Worm (Caenorhabditis elegans): ENCODE data around the gene T05B11.4.

DNA sequence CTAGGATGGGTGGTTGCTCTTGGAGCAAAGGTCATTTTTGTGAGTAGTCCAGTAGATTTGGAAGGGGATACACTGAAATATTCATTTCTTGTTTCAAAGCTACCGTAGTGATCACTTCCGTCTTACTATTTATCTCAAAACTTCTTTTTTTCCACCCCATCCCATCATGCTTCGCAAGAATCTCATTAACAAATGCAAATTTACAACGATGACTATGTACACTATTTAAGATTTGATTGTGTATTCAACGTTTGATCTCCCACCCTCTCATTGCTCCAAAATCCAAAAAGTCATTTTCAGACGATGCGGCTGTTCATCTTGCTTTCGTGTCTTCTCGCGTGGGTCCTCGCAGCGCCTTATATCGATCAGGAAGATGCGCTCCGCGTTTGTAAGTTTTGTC lies 38.6 kb upstream of the T05B11.4 start, which contains the start of gene flp-21:
- TF ChIP-seq ztf-23 (GFP tag; IDR thresholded peaks at IDR 0.05): no peak
- no peak for TF ChIP-seq flt-1 (GFP tag; IDR thresholded peaks at IDR 0.05)
- no peak for TF ChIP-seq tab-1 (GFP tag; IDR thresholded peaks at IDR 0.05)
- no peak for TF ChIP-seq T22C8.4 (GFP tag; IDR thresholded peaks at IDR 0.05)
- TF ChIP-seq med-1 (GFP tag; optimal IDR thresholded peaks at IDR 0.05; ENCODE audit: insufficient read depth): no peak
- no peak for TF ChIP-seq klf-2 (GFP tag; conservative IDR thresholded peaks at IDR 0.05)
